Worm (Caenorhabditis elegans) whole organism, L2 larva: ENCODE measurements around the gene clec-250.

Source experiments
- aly-2 ChIP-seq: fragments of 150-350 bp; optimal IDR thresholded peaks from 2 replicates; lab custom pipeline; 2014; ENCODE audit warnings: missing biosample characterization, missing genetic modification characterization
- ama-1 ChIP-seq: fragments of 150-350 bp; optimal IDR thresholded peaks from 2 replicates; lab custom pipeline; 2018; ENCODE audit warnings: inconsistent platforms
- blmp-1 ChIP-seq: sonication (generic microtip); optimal IDR thresholded peaks from 2 replicates; lab custom pipeline; 2017; ENCODE audit warnings: missing genetic modification characterization, mild to moderate bottlenecking, missing compliant biosample characterization, antibody characterized with exemption, moderate library complexity; ENCODE audit not compliant: insufficient read depth
- lin-13 ChIP-seq: fragments of 150-350 bp; optimal IDR thresholded peaks from 2 replicates; lab custom pipeline; 2014; ENCODE audit warnings: missing biosample characterization, missing genetic modification reagents, missing genetic modification characterization
- lsy-2 ChIP-seq, 2 experiments: fragments of 150-350 bp in 1 of 2; sonication (generic microtip) in 1 of 2; optimal IDR thresholded peaks; 2 replicates each; lab custom pipeline; 2014 to 2017; ENCODE audit warnings: missing biosample characterization in 2 of 2, missing genetic modification characterization in 2 of 2
- nhr-23 ChIP-seq: fragments of 150-350 bp; optimal IDR thresholded peaks from 2 replicates; lab custom pipeline; 2014; ENCODE audit warnings: missing biosample characterization, missing genetic modification reagents, missing genetic modification characterization
- nhr-6 ChIP-seq: fragments of 150-350 bp; optimal IDR thresholded peaks from 2 replicates; lab custom pipeline; 2014; ENCODE audit warnings: missing biosample characterization, missing genetic modification characterization
- nhr-77 ChIP-seq: fragments of 150-350 bp; optimal IDR thresholded peaks from 2 replicates; lab custom pipeline; 2014; ENCODE audit warnings: missing biosample characterization, missing genetic modification characterization
- snpc-4 ChIP-seq: fragments of 150-350 bp; optimal IDR thresholded peaks from 2 replicates; lab custom pipeline; 2014; ENCODE audit warnings: missing biosample characterization, missing genetic modification characterization
- unc-62 ChIP-seq: fragments of 150-350 bp; optimal IDR thresholded peaks from 2 replicates; lab custom pipeline; 2014; ENCODE audit warnings: missing biosample characterization, missing genetic modification reagents, missing genetic modification characterization

DNA sequence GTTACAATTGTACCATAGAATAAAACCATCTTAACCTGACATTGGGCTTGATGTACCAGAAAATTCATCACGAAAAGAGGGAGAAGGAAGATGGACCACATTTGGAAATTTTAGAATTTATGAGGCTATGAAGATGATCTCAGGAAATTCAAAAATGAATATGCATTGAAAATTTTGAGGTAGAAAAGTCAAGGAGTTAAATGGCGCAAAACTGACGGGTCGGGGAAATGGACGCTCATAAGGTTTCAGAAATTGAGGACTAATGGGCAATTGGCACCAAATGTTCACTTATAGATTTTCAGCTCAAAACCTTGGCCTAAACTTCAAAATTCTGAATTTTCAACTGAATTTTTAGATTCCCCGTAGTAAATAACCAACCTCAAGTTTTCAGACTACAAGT lies 28.6 kb upstream of the clec-250 start, which contains the start of gene clec-255:
- TF ChIP-seq aly-2 (no peak), ama-1 (lab: Kevin White, UChicago) (no peak), blmp-1 (no peak), nhr-23 (tag; lab: Kevin White, UChicago) (no peak), nhr-77 (tag; lab: Kevin White, UChicago) (no peak), lin-13 (GFP tag; lab: Kevin White, UChicago) (no peak), unc-62 (GFP tag; lab: Kevin White, UChicago) (no peak), snpc-4 (tag; lab: Kevin White, UChicago) (no peak), nhr-6 (tag; lab: Kevin White, UChicago) (no peak), lsy-2 (tag; optimal IDR thresholded peaks at IDR 0.05; lab: Kevin White, UChicago) (no peak)
